Worm (Caenorhabditis elegans) whole organism, L2 larva: Measurements from ENCODE around the gene srh-178.

Source experiments
- aly-2 ChIP-seq: fragments of 150-350 bp; optimal IDR thresholded peaks from 2 replicates; lab custom pipeline; 2014; ENCODE audit warnings: missing biosample characterization, missing genetic modification characterization
- ama-1 ChIP-seq: fragments of 150-350 bp; optimal IDR thresholded peaks from 2 replicates; lab custom pipeline; 2018; ENCODE audit warnings: inconsistent platforms
- ceh-16 ChIP-seq: fragments of 150-350 bp; optimal IDR thresholded peaks from 2 replicates; lab custom pipeline; 2014; ENCODE audit warnings: missing biosample characterization, missing genetic modification characterization
- ceh-82 ChIP-seq: fragments of 150-350 bp; optimal IDR thresholded peaks from 2 replicates; lab custom pipeline; 2014; ENCODE audit warnings: missing biosample characterization, missing genetic modification characterization
- dmd-4 ChIP-seq: sonication (generic microtip); optimal IDR thresholded peaks from 2 replicates; lab custom pipeline; 2017; ENCODE audit warnings: missing biosample characterization, missing genetic modification characterization
- fos-1 ChIP-seq: fragments of 150-350 bp; optimal IDR thresholded peaks from 2 replicates; lab custom pipeline; 2014; ENCODE audit warnings: missing biosample characterization, missing genetic modification characterization
- lin-13 ChIP-seq: fragments of 150-350 bp; optimal IDR thresholded peaks from 2 replicates; lab custom pipeline; 2014; ENCODE audit warnings: missing biosample characterization, missing genetic modification reagents, missing genetic modification characterization
- mdl-1 ChIP-seq, 2 experiments: fragments of 150-350 bp in 1 of 2; sonication (generic microtip) in 1 of 2; optimal IDR thresholded peaks; 2 replicates each; lab custom pipeline; 2017; ENCODE audit warnings: missing biosample characterization in 2 of 2, missing genetic modification characterization in 2 of 2
- nhr-12 ChIP-seq: fragments of 150-350 bp; optimal IDR thresholded peaks from 2 replicates; lab custom pipeline; 2014; ENCODE audit warnings: missing biosample characterization, missing genetic modification characterization
- nhr-77 ChIP-seq: fragments of 150-350 bp; optimal IDR thresholded peaks from 2 replicates; lab custom pipeline; 2014; ENCODE audit warnings: missing biosample characterization, missing genetic modification characterization
- skn-1 ChIP-seq: sonication (generic microtip); optimal IDR thresholded peaks from 2 replicates; lab custom pipeline; 2017; ENCODE audit warnings: missing biosample characterization, missing genetic modification characterization
- zag-1 ChIP-seq: fragments of 150-350 bp; optimal IDR thresholded peaks from 2 replicates; lab custom pipeline; 2014; ENCODE audit warnings: missing biosample characterization, missing genetic modification characterization
- ztf-11 ChIP-seq: sonication (generic microtip); optimal IDR thresholded peaks from 2 replicates; lab custom pipeline; 2017; ENCODE audit warnings: missing biosample characterization, missing genetic modification characterization

- TF ChIP-seq mdl-1 (tag; optimal IDR thresholded peaks at IDR 0.05; lab: Kevin White, UChicago): no peak
- TF ChIP-seq nhr-12 (tag; lab: Kevin White, UChicago): no peak
- no peak for TF ChIP-seq ceh-16 (tag; lab: Kevin White, UChicago)
- no peak for TF ChIP-seq ztf-11 (tag; lab: Kevin White, UChicago)
- no peak for TF ChIP-seq nhr-77 (tag; lab: Kevin White, UChicago)
- TF ChIP-seq dmd-4 (tag; lab: Kevin White, UChicago): no peak
- no peak for TF ChIP-seq ceh-82 (tag; lab: Kevin White, UChicago)
- TF ChIP-seq ama-1 (lab: Kevin White, UChicago): no peak
- TF ChIP-seq fos-1 (tag; lab: Kevin White, UChicago): no peak
- TF ChIP-seq zag-1 (tag; lab: Kevin White, UChicago): no peak
- no peak for TF ChIP-seq skn-1
- TF ChIP-seq lin-13 (GFP tag; lab: Kevin White, UChicago): no peak
- no peak for TF ChIP-seq aly-2
These were observed 7.0 kb upstream of the srh-178 start, which contains the start of gene Y51A2D.18 for ce11 chrV:18487158-18487557.
